Worm (Caenorhabditis elegans): Measurements from ENCODE around the gene H35B03.1.

- no peak for TF ChIP-seq pax-3 (tag; optimal IDR thresholded peaks at IDR 0.05)
- TF ChIP-seq skn-1 (tag; optimal IDR thresholded peaks at IDR 0.05): no peak
- no peak for TF ChIP-seq ces-1 (GFP tag; optimal IDR thresholded peaks at IDR 0.05)
Measured at ce11 chrIV:5678044-5678443, 47.4 kb upstream of the H35B03.1 start, which contains the start of gene C55C3.4.

Measured in whole organism, L1 larva.